Worm (Caenorhabditis elegans): ENCODE data around the gene wdr-62.

wdr-62 gene

ce11 chrV:9443109-9443508, 739 bp upstream of the wdr-62 start (continued):
- TF ChIP-seq unc-98 (GFP tag; IDR thresholded peaks at IDR 0.05) = no peak
- TF ChIP-seq nhr-85 (tag) = no peak
- TF ChIP-seq nhr-71 (tag; optimal IDR thresholded peaks at IDR 0.05) = peak; percentile 20

DNA sequence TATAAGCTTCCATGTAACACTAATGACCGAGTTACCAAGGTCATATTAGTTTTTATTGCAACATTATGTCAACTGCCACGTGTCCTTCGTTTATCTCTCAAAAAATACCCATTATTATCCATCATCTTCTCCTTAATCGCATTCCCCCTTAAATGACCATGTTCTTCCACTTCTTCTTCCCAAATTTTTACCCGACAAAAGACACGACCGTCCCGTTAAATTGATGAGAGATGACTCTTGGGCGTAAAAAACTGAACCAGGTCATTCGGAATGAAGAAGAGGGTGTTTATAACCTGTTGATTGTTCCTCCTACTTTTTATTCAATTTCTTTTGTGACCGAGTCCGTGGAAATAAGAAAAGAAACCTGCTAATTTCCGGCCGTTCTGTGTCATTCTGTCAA, 770 bp downstream of the wdr-62 start:
- peak; percentile 80 for TF ChIP-seq nhr-85 (tag)
- no peak for TF ChIP-seq hlh-17 (GFP tag; optimal IDR thresholded peaks at IDR 0.05; ENCODE audit: borderline replicate concordance)
- TF ChIP-seq efl-3 (GFP tag; optimal IDR thresholded peaks at IDR 0.05) = no peak
- no peak for TF ChIP-seq nhr-71 (tag; optimal IDR thresholded peaks at IDR 0.05)
- TF ChIP-seq lin-14 (GFP tag; optimal IDR thresholded peaks at IDR 0.05) = no peak
- TF ChIP-seq nhr-28 (tag; optimal IDR thresholded peaks at IDR 0.05) = no peak
- peak; percentile 59 for TF ChIP-seq blmp-1 (tag; optimal IDR thresholded peaks at IDR 0.05)

- TF ChIP-seq F16B12.6 (tag; optimal IDR thresholded peaks at IDR 0.05) = no peak
- TF ChIP-seq C34B4.2 (tag; optimal IDR thresholded peaks at IDR 0.05) = no peak
- TF ChIP-seq snu-23 (GFP tag; optimal IDR thresholded peaks at IDR 0.05) = no peak
- no peak for TF ChIP-seq mep-1 (tag; optimal IDR thresholded peaks at IDR 0.05)
- no peak for TF ChIP-seq vab-15 (tag; optimal IDR thresholded peaks at IDR 0.05)
- no peak for TF ChIP-seq unc-98 (GFP tag; IDR thresholded peaks at IDR 0.05)
- no peak for TF ChIP-seq jun-1 (tag; optimal IDR thresholded peaks at IDR 0.05)
- no peak for TF ChIP-seq aly-2 (tag; optimal IDR thresholded peaks at IDR 0.05)
- no peak for TF ChIP-seq nhr-237 (tag; optimal IDR thresholded peaks at IDR 0.05)
- TF ChIP-seq C04F5.9 (tag; optimal IDR thresholded peaks at IDR 0.05) = no peak
- no peak for TF ChIP-seq lin-14 (GFP tag; optimal IDR thresholded peaks at IDR 0.05)
- TF ChIP-seq nhr-71 (tag; optimal IDR thresholded peaks at IDR 0.05) = no peak
- no peak for TF ChIP-seq pag-3 (tag; optimal IDR thresholded peaks at IDR 0.05; ENCODE audit: borderline replicate concordance, insufficient read depth)
- TF ChIP-seq irx-1 (tag; optimal IDR thresholded peaks at IDR 0.05) = no peak
- no peak for TF ChIP-seq fkh-8 (tag; optimal IDR thresholded peaks at IDR 0.05)
- no peak for TF ChIP-seq unc-30 (tag; optimal IDR thresholded peaks at IDR 0.05)
These were observed 7.6 kb downstream of the wdr-62 start for ce11 chrV:9451485-9451884.

- no peak for TF ChIP-seq lir-3 (tag; optimal IDR thresholded peaks at IDR 0.05; ENCODE audit: poor library complexity)
- no peak for TF ChIP-seq lin-35 (GFP tag; optimal IDR thresholded peaks at IDR 0.05)
- TF ChIP-seq efl-3 (GFP tag; optimal IDR thresholded peaks at IDR 0.05) = no peak
- TF ChIP-seq swsn-7 (tag; optimal IDR thresholded peaks at IDR 0.05) = no peak
- no peak for TF ChIP-seq mab-9 (GFP tag; IDR thresholded peaks at IDR 0.05)
- TF ChIP-seq ceh-82 (tag; optimal IDR thresholded peaks at IDR 0.05) = no peak
- TF ChIP-seq zip-4 (GFP tag; optimal IDR thresholded peaks at IDR 0.05) = no peak
- TF ChIP-seq fos-1 (tag; optimal IDR thresholded peaks at IDR 0.05) = no peak
- TF ChIP-seq nhr-84 (tag; optimal IDR thresholded peaks at IDR 0.05) = no peak
- TF ChIP-seq mep-1 (tag; optimal IDR thresholded peaks at IDR 0.05) = no peak
- TF ChIP-seq efl-1 (optimal IDR thresholded peaks at IDR 0.05) = no peak
- TF ChIP-seq efl-1 (GFP tag; optimal IDR thresholded peaks at IDR 0.05 in 1 of 2) = no peak
- no peak for TF ChIP-seq unc-30 (tag; optimal IDR thresholded peaks at IDR 0.05)
- TF ChIP-seq blmp-1 (tag; optimal IDR thresholded peaks at IDR 0.05) = no peak
- no peak for TF ChIP-seq sox-4 (tag; optimal IDR thresholded peaks at IDR 0.05)
- TF ChIP-seq ets-5 (GFP tag; IDR thresholded peaks at IDR 0.05) = no peak
- TF ChIP-seq dpl-1 (GFP tag; optimal IDR thresholded peaks at IDR 0.05) = no peak
- no peak for TF ChIP-seq skn-1 (tag; optimal IDR thresholded peaks at IDR 0.05)
These were observed 9.5 kb downstream of the wdr-62 start for ce11 chrV:9453333-9453732.

DNA sequence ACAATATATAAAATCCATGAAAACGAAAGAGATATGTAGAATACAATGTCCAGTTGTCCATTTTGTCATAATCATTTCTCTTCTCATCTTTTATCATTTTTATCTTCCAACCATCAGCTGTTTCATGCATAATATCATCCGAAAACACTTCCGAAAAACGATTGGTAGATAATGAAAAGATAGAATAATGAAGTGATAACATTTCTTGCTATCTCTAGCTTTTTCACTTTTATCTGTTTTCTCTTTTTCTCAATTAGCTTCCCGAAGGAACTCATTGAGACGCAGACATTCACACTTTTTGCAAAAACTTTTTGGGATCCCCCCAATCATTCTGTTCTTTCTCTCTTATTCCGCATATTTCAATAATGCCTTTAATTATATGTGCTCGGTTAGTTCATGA, 10.1 kb downstream of the wdr-62 start:
- TF ChIP-seq ama-1 (optimal IDR thresholded peaks at IDR 0.05) = no peak
- TF ChIP-seq lin-35 (GFP tag; optimal IDR thresholded peaks at IDR 0.05) = no peak
- no peak for TF ChIP-seq lir-3 (tag; optimal IDR thresholded peaks at IDR 0.05; ENCODE audit: poor library complexity)
- TF ChIP-seq dsc-1 (tag; optimal IDR thresholded peaks at IDR 0.05) = no peak
- peak; percentile 60 for TF ChIP-seq elt-2 (tag; optimal IDR thresholded peaks at IDR 0.05)
- TF ChIP-seq aly-2 (tag; optimal IDR thresholded peaks at IDR 0.05) = no peak
- no peak for TF ChIP-seq nhr-84 (tag; optimal IDR thresholded peaks at IDR 0.05)
- peak in 1 of 6 experiments; percentile 31 for TF ChIP-seq elt-3 (tag; optimal IDR thresholded peaks at IDR 0.05)
- peak; percentile 95 for TF ChIP-seq blmp-1 (tag; optimal IDR thresholded peaks at IDR 0.05)
- no peak for TF ChIP-seq nhr-77 (tag; optimal IDR thresholded peaks at IDR 0.05)
